Fruit fly (Drosophila melanogaster): Measurements from ENCODE around the gene CG34161.

CG34161 gene

dm6 chr2L:10565674-10566073, 15.8 kb downstream of the CG34161 start (continued):
- no peak for TF ChIP-seq Dll (GFP tag; IDR thresholded peaks at IDR 0.05; ENCODE audit: partially characterized antibody)
- TF ChIP-seq tap (tag; optimal IDR thresholded peaks at IDR 0.05): peak; percentile 25
- no peak for TF ChIP-seq CG6654 (GFP tag; optimal IDR thresholded peaks at IDR 0.05)
- TF ChIP-seq Abd-B (GFP tag; optimal IDR thresholded peaks at IDR 0.05): no peak
- peak; percentile 41 for TF ChIP-seq D19B (GFP tag; optimal IDR thresholded peaks at IDR 0.05)
- TF ChIP-seq CG11696 (GFP tag; IDR thresholded peaks at IDR 0.05): 0 out of 2 replicates have a peak, but pooled peaks have one; percentile 41

- TF ChIP-seq grau (tag; optimal IDR thresholded peaks at IDR 0.05): peak; percentile 68
- TF ChIP-seq fru (optimal IDR thresholded peaks at IDR 0.05): no peak
- TF ChIP-seq lmd (GFP tag; IDR thresholded peaks at IDR 0.05): 0 out of 2 replicates have a peak, but pooled peaks have one; percentile 21
- no peak for TF ChIP-seq CG32772 (GFP tag; IDR thresholded peaks at IDR 0.05)
- no peak for TF ChIP-seq Fer2 (tag; optimal IDR thresholded peaks at IDR 0.05)
- peak; percentile 63; the same call in 2 of the 3 replicates for TF ChIP-seq zfh1 (GFP tag; IDR thresholded peaks at IDR 0.05)
- no peak for TF ChIP-seq wdn (GFP tag; IDR thresholded peaks at IDR 0.05)
- peak; percentile 43; the same call in 1 of the 2 replicates for TF ChIP-seq slbo (GFP tag; IDR thresholded peaks at IDR 0.05)
- TF ChIP-seq maf-S (GFP tag; optimal IDR thresholded peaks at IDR 0.05): no peak
- no peak for TF ChIP-seq cad (GFP tag; optimal IDR thresholded peaks at IDR 0.05)
- no peak for TF ChIP-seq dati (GFP tag; IDR thresholded peaks at IDR 0.05)
- TF ChIP-seq pan (optimal IDR thresholded peaks at IDR 0.05): no peak
- TF ChIP-seq pan (GFP tag; optimal IDR thresholded peaks at IDR 0.05 in 1 of 2, IDR thresholded peaks at IDR 0.05 in 1 of 2): peak in 1 of 2 experiments; percentile 14
- TF ChIP-seq chn (GFP tag; optimal IDR thresholded peaks at IDR 0.05): no peak
- TF ChIP-seq phol (tag; optimal IDR thresholded peaks at IDR 0.05): peak; percentile 8
- TF ChIP-seq sens (GFP tag): no peak
- no peak for TF ChIP-seq CG7556 (GFP tag; optimal IDR thresholded peaks at IDR 0.05)
- TF ChIP-seq E2f1 (GFP tag; IDR thresholded peaks at IDR 0.05): 0 out of 2 replicates have a peak, but pooled peaks have one; percentile 9
- TF ChIP-seq H15 (GFP tag; IDR thresholded peaks at IDR 0.05): no peak
- TF ChIP-seq CG9876 (GFP tag; optimal IDR thresholded peaks at IDR 0.05): no peak
- peak; percentile 37; the same call in 1 of the 3 replicates for TF ChIP-seq ken (GFP tag; IDR thresholded peaks at IDR 0.05)
- TF ChIP-seq ATbp (GFP tag; optimal IDR thresholded peaks at IDR 0.05): no peak
- no peak for TF ChIP-seq CG30020 (tag; optimal IDR thresholded peaks at IDR 0.05)
- peak in 1 of 2 experiments; percentile 31 for TF ChIP-seq bsh (GFP tag; optimal IDR thresholded peaks at IDR 0.05)
- peak; percentile 21 for TF ChIP-seq CG11504 (tag; optimal IDR thresholded peaks at IDR 0.05)
- no peak for TF ChIP-seq jigr1 (GFP tag; IDR thresholded peaks at IDR 0.05)
- no peak for TF ChIP-seq cato (GFP tag; optimal IDR thresholded peaks at IDR 0.05; ENCODE audit: borderline replicate concordance)
- no peak for TF ChIP-seq caup (GFP tag; optimal IDR thresholded peaks at IDR 0.05; ENCODE audit: severe bottlenecking)
- TF ChIP-seq ara (GFP tag; IDR thresholded peaks at IDR 0.05): peak; percentile 47; the same call in 1 of the 2 replicates
- TF ChIP-seq mld (GFP tag; IDR thresholded peaks at IDR 0.05; ENCODE audit: partially characterized antibody): no peak
- 0 out of 3 replicates have a peak, but pooled peaks have one; percentile 27 for TF ChIP-seq otp (GFP tag; IDR thresholded peaks at IDR 0.05)
- TF ChIP-seq tin (GFP tag; optimal IDR thresholded peaks at IDR 0.05): no peak
- peak; percentile 51 for TF ChIP-seq CG11085 (GFP tag; IDR thresholded peaks at IDR 0.05)
- peak; percentile 41 for TF ChIP-seq vvl (GFP tag; IDR thresholded peaks at IDR 0.05)
- TF ChIP-seq CG1603 (tag; optimal IDR thresholded peaks at IDR 0.05): peak; percentile 1
- no peak for TF ChIP-seq CG1832 (GFP tag; optimal IDR thresholded peaks at IDR 0.05)
- no peak for TF ChIP-seq kah (GFP tag; optimal IDR thresholded peaks at IDR 0.05)
- no peak for TF ChIP-seq trh (GFP tag; optimal IDR thresholded peaks at IDR 0.05)
- TF ChIP-seq CG9817 (tag; optimal IDR thresholded peaks at IDR 0.05): no peak
- no peak for TF ChIP-seq Mes4 (GFP tag; optimal IDR thresholded peaks at IDR 0.05)
- TF ChIP-seq CG6791 (GFP tag; IDR thresholded peaks at IDR 0.05; ENCODE audit: partially characterized antibody): no peak
- TF ChIP-seq toy (GFP tag; IDR thresholded peaks at IDR 0.05): no peak
- TF ChIP-seq CG16813 (GFP tag; IDR thresholded peaks at IDR 0.05; ENCODE audit: partially characterized antibody): no peak
- TF ChIP-seq Dad (GFP tag; optimal IDR thresholded peaks at IDR 0.05): no peak
Measured at dm6 chr2L:10555269-10555668, 26.2 kb downstream of the CG34161 start.

Measured in whole organism, embryonic.